Worm (Caenorhabditis elegans) whole organism, L4 larva: ENCODE results near the gene R05H5.4.
A peak's percentile ranks its signal among the peaks of the same experiment; 100 is the strongest.

ENCODE experiments used
- D1046.2 ChIP-seq: fragments of 200-800 bp; sonication (Bioruptor generic); IDR thresholded peaks from 2 replicates; pipeline ENCODE4 v1.3.6; 2022; ENCODE audit warnings: missing genetic modification characterization, missing compliant biosample characterization
- F10B5.3 ChIP-seq: sonication (generic microtip); optimal IDR thresholded peaks from 2 replicates; lab custom pipeline; 2016; ENCODE audit warnings: mild to moderate bottlenecking, missing genetic modification characterization, missing compliant biosample characterization
- F49E8.2 ChIP-seq: sonication (generic microtip); optimal IDR thresholded peaks from 2 replicates; lab custom pipeline; 2016; ENCODE audit warnings: missing compliant biosample characterization, mild to moderate bottlenecking, missing genetic modification characterization, borderline replicate concordance
- R02D3.7 ChIP-seq: fragments of 150-350 bp; sonication (generic microtip); optimal IDR thresholded peaks from 3 replicates; lab custom pipeline; 2014; ENCODE audit warnings: missing biosample characterization, missing genetic modification characterization
- T20F7.1 ChIP-seq: fragments of 200-800 bp; sonication (Bioruptor generic); optimal IDR thresholded peaks from 2 replicates; lab custom pipeline; 2018; ENCODE audit warnings: mild to moderate bottlenecking, missing genetic modification characterization, missing compliant biosample characterization
- ZK337.2 ChIP-seq: fragments of 200-800 bp; sonication (Bioruptor generic); IDR thresholded peaks from 2 replicates; pipeline ENCODE4 v1.3.6; 2022; ENCODE audit warnings: missing genetic modification reagents, missing genetic modification characterization, missing compliant biosample characterization
- ZK546.5 ChIP-seq, 2 experiments: sonication (generic microtip); optimal IDR thresholded peaks; 2 replicates each; lab custom pipeline; 2017; ENCODE audit warnings: missing biosample characterization in 2 of 2, missing genetic modification characterization in 2 of 2
- aly-2 ChIP-seq: sonication (generic microtip); optimal IDR thresholded peaks from 2 replicates; lab custom pipeline; 2018; ENCODE audit warnings: missing biosample characterization, missing genetic modification characterization
- ceh-32 ChIP-seq: sonication (generic microtip); optimal IDR thresholded peaks from 2 replicates; lab custom pipeline; 2016; ENCODE audit warnings: mild to moderate bottlenecking, missing genetic modification characterization, missing compliant biosample characterization; ENCODE audit not compliant: poor library complexity
- ces-1 ChIP-seq: fragments of 150-350 bp; sonication (generic microtip); optimal IDR thresholded peaks from 4 replicates; lab custom pipeline; 2014; ENCODE audit warnings: missing biosample characterization, missing genetic modification reagents, missing genetic modification characterization
- ctbp-1 ChIP-seq: fragments of 200-800 bp; sonication (Bioruptor generic); IDR thresholded peaks from 2 replicates; pipeline ENCODE4 v1.3.6; 2022; ENCODE audit warnings: missing genetic modification reagents, missing genetic modification characterization, missing compliant biosample characterization
- daf-12 ChIP-seq: fragments of 150-350 bp; optimal IDR thresholded peaks from 2 replicates; lab custom pipeline; 2014; ENCODE audit warnings: missing biosample characterization, missing genetic modification reagents, missing genetic modification characterization
- daf-16 ChIP-seq, 3 experiments: sonication (generic microtip); optimal IDR thresholded peaks; 2 replicates each; lab custom pipeline; 2016 to 2017; ENCODE audit warnings: missing genetic modification characterization in 3 of 3, missing genetic modification reagents in 3 of 3, mild to moderate bottlenecking in 2 of 3, missing compliant biosample characterization in 2 of 3, missing biosample characterization in 1 of 3, moderate library complexity in 1 of 3
- dmd-6 ChIP-seq: fragments of 200-800 bp; sonication (Bioruptor generic); IDR thresholded peaks from 2 replicates; pipeline ENCODE4 v1.3.6; 2022; ENCODE audit warnings: missing genetic modification reagents, missing genetic modification characterization, missing compliant biosample characterization
- dmd-8 ChIP-seq: fragments of 200-800 bp; sonication (Bioruptor generic); IDR thresholded peaks from 2 replicates; pipeline ENCODE4 v1.3.6; 2022; ENCODE audit warnings: missing genetic modification characterization, missing compliant biosample characterization
- duxl-1 ChIP-seq: sonication (generic microtip); optimal IDR thresholded peaks from 2 replicates; lab custom pipeline; 2016; ENCODE audit warnings: mild to moderate bottlenecking, missing genetic modification characterization, moderate library complexity, missing compliant biosample characterization; ENCODE audit not compliant: poor library complexity
- fos-1 ChIP-seq: fragments of 150-350 bp; optimal IDR thresholded peaks from 2 replicates; lab custom pipeline; 2014; ENCODE audit warnings: missing biosample characterization, missing genetic modification characterization
- hif-1 ChIP-seq, 2 experiments: sonication (generic microtip); optimal IDR thresholded peaks; 2 replicates each; lab custom pipeline; 2016 to 2017; ENCODE audit warnings: missing compliant biosample characterization in 2 of 2, missing genetic modification characterization in 2 of 2, missing genetic modification reagents in 2 of 2, missing genotype in 2 of 2, mild to moderate bottlenecking in 1 of 2
- hlh-30 ChIP-seq: sonication (generic microtip); optimal IDR thresholded peaks from 2 replicates; lab custom pipeline; 2017; ENCODE audit warnings: antibody characterized with exemption, mild to moderate bottlenecking, missing genetic modification characterization, missing compliant biosample characterization; ENCODE audit not compliant: insufficient read depth
- hmg-1.1 ChIP-seq: fragments of 200-800 bp; sonication (Bioruptor generic); IDR thresholded peaks from 2 replicates; pipeline ENCODE4 v1.3.6; 2022; ENCODE audit warnings: missing genetic modification reagents, missing genetic modification characterization, missing compliant biosample characterization
- lim-7 ChIP-seq: fragments of 200-800 bp; sonication (Bioruptor generic); IDR thresholded peaks from 2 replicates; pipeline ENCODE4 v1.3.6; 2022; ENCODE audit warnings: missing genetic modification characterization, missing compliant biosample characterization
- lin-1 ChIP-seq: fragments of 200-800 bp; sonication (Bioruptor generic); IDR thresholded peaks from 2 replicates; pipeline ENCODE4 v1.3.6; 2022; ENCODE audit warnings: missing genetic modification reagents, missing genetic modification characterization, missing compliant biosample characterization
- lin-15B ChIP-seq: fragments of 150-350 bp; sonication (generic microtip); optimal IDR thresholded peaks from 3 replicates; lab custom pipeline; 2014; ENCODE audit warnings: missing biosample characterization, missing genetic modification characterization
- lin-38 ChIP-seq: fragments of 200-800 bp; sonication (Bioruptor generic); IDR thresholded peaks from 2 replicates; pipeline ENCODE4 v1.3.6; 2022; ENCODE audit warnings: missing genetic modification reagents, missing genetic modification characterization, missing compliant biosample characterization
- lsy-2 ChIP-seq, 2 experiments: fragments of 150-350 bp in 1 of 2; sonication (generic microtip) in 1 of 2; optimal IDR thresholded peaks; 2 replicates each; lab custom pipeline; 2014 to 2017; ENCODE audit warnings: missing biosample characterization in 2 of 2, missing genetic modification characterization in 2 of 2
- mdl-1 ChIP-seq, 2 experiments: fragments of 150-350 bp in 1 of 2; sonication (generic microtip) in 1 of 2; optimal IDR thresholded peaks; 2 replicates each; lab custom pipeline; 2014 to 2017; ENCODE audit warnings: missing biosample characterization in 2 of 2, missing genetic modification characterization in 2 of 2
- mdt-29 ChIP-seq: fragments of 200-800 bp; sonication (Bioruptor generic); IDR thresholded peaks from 2 replicates; pipeline ENCODE4 v1.3.6; 2022; ENCODE audit warnings: missing genetic modification reagents, missing genetic modification characterization, missing compliant biosample characterization
- mes-2 ChIP-seq: sonication (generic microtip); optimal IDR thresholded peaks from 2 replicates; lab custom pipeline; 2016; ENCODE audit warnings: missing genotype, mild to moderate bottlenecking, missing genetic modification characterization, missing compliant biosample characterization; ENCODE audit not compliant: poor library complexity, severe bottlenecking
- mxl-2 ChIP-seq: fragments of 200-800 bp; sonication (Bioruptor generic); conservative IDR thresholded peaks from 2 replicates; pipeline ENCODE4 v1.3.6; 2022; ENCODE audit warnings: missing genetic modification reagents, missing genetic modification characterization, missing compliant biosample characterization
- mxl-3 ChIP-seq: fragments of 200-800 bp; sonication (Bioruptor generic); optimal IDR thresholded peaks from 2 replicates; lab custom pipeline; 2018; ENCODE audit warnings: mild to moderate bottlenecking, missing genetic modification characterization, missing compliant biosample characterization
- nhr-10 ChIP-seq: fragments of 150-350 bp; optimal IDR thresholded peaks from 2 replicates; lab custom pipeline; 2014; ENCODE audit warnings: missing biosample characterization, missing genetic modification characterization
- nhr-102 ChIP-seq: sonication (generic microtip); optimal IDR thresholded peaks from 2 replicates; lab custom pipeline; 2016; ENCODE audit warnings: mild to moderate bottlenecking, missing genetic modification characterization, moderate library complexity, missing compliant biosample characterization
- nhr-111 ChIP-seq: fragments of 200-800 bp; sonication (Bioruptor generic); optimal IDR thresholded peaks from 2 replicates; lab custom pipeline; 2018; ENCODE audit warnings: mild to moderate bottlenecking, missing genetic modification characterization, missing compliant biosample characterization
- nhr-237 ChIP-seq: sonication (generic microtip); optimal IDR thresholded peaks from 2 replicates; lab custom pipeline; 2017; ENCODE audit warnings: missing biosample characterization, missing genetic modification characterization
- nhr-25 ChIP-seq: sonication (generic microtip); optimal IDR thresholded peaks from 2 replicates; lab custom pipeline; 2017; ENCODE audit warnings: missing genetic modification characterization, mild to moderate bottlenecking, missing compliant biosample characterization, antibody characterized with exemption, moderate library complexity, borderline replicate concordance; ENCODE audit not compliant: insufficient read depth
- nhr-28 ChIP-seq: fragments of 150-350 bp; optimal IDR thresholded peaks from 2 replicates; lab custom pipeline; 2014; ENCODE audit warnings: missing biosample characterization, missing genetic modification characterization
- nhr-6 ChIP-seq: fragments of 150-350 bp; optimal IDR thresholded peaks from 2 replicates; lab custom pipeline; 2014; ENCODE audit warnings: missing biosample characterization, missing genetic modification characterization
- nhr-76 ChIP-seq: fragments of 150-350 bp; optimal IDR thresholded peaks from 2 replicates; lab custom pipeline; 2014; ENCODE audit warnings: missing biosample characterization, missing genetic modification characterization
- php-3 ChIP-seq: fragments of 200-800 bp; sonication (Bioruptor generic); IDR thresholded peaks from 2 replicates; pipeline ENCODE4 v1.3.6; 2022; ENCODE audit warnings: missing genetic modification reagents, missing genetic modification characterization, missing compliant biosample characterization
- pqm-1 ChIP-seq: sonication (generic microtip); optimal IDR thresholded peaks from 2 replicates; lab custom pipeline; 2017; ENCODE audit warnings: missing biosample characterization, missing genetic modification characterization
- rbr-2 ChIP-seq: sonication (generic microtip); optimal IDR thresholded peaks from 2 replicates; lab custom pipeline; 2016; ENCODE audit warnings: missing genotype, missing genetic modification characterization, missing compliant biosample characterization
- tag-97 ChIP-seq: fragments of 200-800 bp; sonication (Bioruptor generic); IDR thresholded peaks from 2 replicates; pipeline ENCODE4 v1.3.6; 2022; ENCODE audit warnings: missing genetic modification characterization, missing compliant biosample characterization
- unc-39 ChIP-seq: sonication (generic microtip); optimal IDR thresholded peaks from 2 replicates; lab custom pipeline; 2017; ENCODE audit warnings: missing biosample characterization, missing genetic modification characterization
- unc-62 ChIP-seq, 3 experiments: fragments of 150-350 bp in 1 of 3; sonication (generic microtip); optimal IDR thresholded peaks in 2 of 3; peaks in 1 of 3; 1 replicate in 1 of 3; 2 replicates in 2 of 3; lab custom pipeline; 2014 to 2017; ENCODE audit warnings: missing biosample characterization in 3 of 3, missing genetic modification characterization in 3 of 3, missing genetic modification reagents in 3 of 3, missing genotype in 1 of 3
- zfp-2 ChIP-seq: sonication (generic microtip); optimal IDR thresholded peaks from 2 replicates; lab custom pipeline; 2016; ENCODE audit warnings: mild to moderate bottlenecking, missing genetic modification characterization, missing compliant biosample characterization
- zfp-3 ChIP-seq: fragments of 200-800 bp; sonication (Bioruptor generic); conservative IDR thresholded peaks from 2 replicates; pipeline ENCODE4 v1.3.6; 2022; ENCODE audit warnings: missing genetic modification reagents, missing genetic modification characterization, missing compliant biosample characterization
- zip-2 ChIP-seq: fragments of 150-350 bp; optimal IDR thresholded peaks from 2 replicates; lab custom pipeline; 2014; ENCODE audit warnings: missing biosample characterization, missing genetic modification characterization
- ztf-11 ChIP-seq: fragments of 150-350 bp; optimal IDR thresholded peaks from 2 replicates; lab custom pipeline; 2014; ENCODE audit warnings: missing biosample characterization, missing genetic modification characterization
- ztf-7 ChIP-seq: fragments of 150-350 bp; optimal IDR thresholded peaks from 2 replicates; lab custom pipeline; 2014; ENCODE audit warnings: missing biosample characterization, missing genetic modification characterization

The R05H5.4 gene

DNA sequence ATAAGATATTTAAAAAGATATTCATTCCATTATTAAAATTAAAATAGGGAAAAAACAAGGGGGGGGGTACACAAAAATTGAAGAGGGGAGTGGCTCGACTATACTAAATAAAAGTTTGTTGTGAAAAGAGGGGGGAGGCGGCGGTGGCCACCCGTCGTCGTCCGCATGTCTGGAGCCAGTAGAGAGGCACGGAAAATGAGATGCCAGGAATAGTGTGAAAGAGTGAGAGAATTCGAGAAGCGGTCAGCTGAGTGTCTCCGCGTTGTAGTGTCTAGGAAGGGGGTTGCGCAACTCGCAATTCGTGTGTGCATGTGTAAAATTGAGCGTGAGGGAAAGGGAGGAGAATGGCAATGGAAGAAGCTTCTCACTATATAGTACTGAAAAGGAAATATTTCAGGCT lies 2.5 kb upstream of the R05H5.4 start (continued):
- TF ChIP-seq aly-2 (tag; lab: Kevin White, UChicago) (no peak), mdt-29 (GFP tag; lab: Robert Waterston, UW) (no peak), ctbp-1 (GFP tag; lab: Robert Waterston, UW) (no peak), pqm-1 (no peak), F10B5.3 (tag; lab: Kevin White, UChicago) (no peak), ztf-7 (no peak), mes-2 (tag; lab: Kevin White, UChicago) (peak; percentile 26), lin-38 (no peak), nhr-237 (no peak), lin-15B (no peak), daf-12 (no peak), nhr-6 (tag; lab: Kevin White, UChicago) (no peak), nhr-76 (tag; lab: Kevin White, UChicago) (no peak), lsy-2 (tag; optimal IDR thresholded peaks at IDR 0.05; lab: Kevin White, UChicago) (peak in 1 of 2 experiments; percentile 9), nhr-10 (no peak), unc-39 (tag; lab: Kevin White, UChicago) (no peak), ces-1 (GFP tag; lab: Kevin White, UChicago) (no peak), daf-16 (GFP tag; optimal IDR thresholded peaks at IDR 0.05; lab: Kevin White, UChicago) (no peak), daf-16 (tag; optimal IDR thresholded peaks at IDR 0.05; lab: Kevin White, UChicago) (no peak), tag-97 (GFP tag; lab: Robert Waterston, UW) (no peak), zfp-2 (tag; lab: Kevin White, UChicago) (no peak), hif-1 (tag; optimal IDR thresholded peaks at IDR 0.05; lab: Kevin White, UChicago) (peak in 1 of 2 experiments; percentile 1), mdl-1 (tag; optimal IDR thresholded peaks at IDR 0.05; lab: Kevin White, UChicago) (peak in 1 of 2 experiments; percentile 18), F49E8.2 (no peak), unc-62 (GFP tag; optimal IDR thresholded peaks at IDR 0.05 in 1 of 2; lab: Kevin White, UChicago) (no peak), unc-62 (tag; optimal IDR thresholded peaks at IDR 0.05; lab: Kevin White, UChicago) (no peak), dmd-8 (GFP tag; lab: Robert Waterston, UW) (no peak), hlh-30 (tag; lab: Kevin White, UChicago) (peak; percentile 60), mxl-2 (GFP tag; lab: Robert Waterston, UW) (no peak), dmd-6 (GFP tag; lab: Robert Waterston, UW) (no peak), nhr-28 (tag; lab: Kevin White, UChicago) (no peak), T20F7.1 (no peak), zfp-3 (GFP tag; lab: Robert Waterston, UW) (no peak), nhr-111 (GFP tag; lab: Kevin White, UChicago) (no peak), ZK546.5 (tag; optimal IDR thresholded peaks at IDR 0.05; lab: Kevin White, UChicago) (no peak), rbr-2 (tag; lab: Kevin White, UChicago) (peak; percentile 22), nhr-25 (tag; lab: Kevin White, UChicago) (no peak), hmg-1.1 (GFP tag; lab: Robert Waterston, UW) (peak; percentile 71)

ce11 chrII:10200759-10201158 lies 953 bp upstream of the R05H5.4 start, which contains the start of gene arv-1:
Gene arv-1, minus strand, starts transcription at chrII:10200823.
- no peak for TF ChIP-seq ceh-32 (tag; lab: Kevin White, UChicago)
- no peak for TF ChIP-seq fos-1 (tag; lab: Kevin White, UChicago)
- TF ChIP-seq ces-1 (GFP tag; lab: Kevin White, UChicago) = no peak
- no peak for TF ChIP-seq ztf-11 (tag; lab: Kevin White, UChicago)
- no peak for TF ChIP-seq lin-1
- peak; percentile 19 for TF ChIP-seq R02D3.7 (tag; lab: Kevin White, UChicago)
- TF ChIP-seq mxl-3 (GFP tag; lab: Kevin White, UChicago) = no peak
- TF ChIP-seq nhr-102 (tag; lab: Kevin White, UChicago) = peak; percentile 24
- no peak for TF ChIP-seq D1046.2
- no peak for TF ChIP-seq lim-7
- TF ChIP-seq daf-16 (GFP tag; optimal IDR thresholded peaks at IDR 0.05; lab: Kevin White, UChicago) = no peak
- TF ChIP-seq daf-16 (tag; optimal IDR thresholded peaks at IDR 0.05; lab: Kevin White, UChicago) = peak; percentile 31
- peak; percentile 58 for TF ChIP-seq lin-38
- no peak for TF ChIP-seq daf-12
- no peak for TF ChIP-seq unc-62 (GFP tag; optimal IDR thresholded peaks at IDR 0.05 in 1 of 2; lab: Kevin White, UChicago)
- no peak for TF ChIP-seq unc-62 (tag; optimal IDR thresholded peaks at IDR 0.05; lab: Kevin White, UChicago)
- no peak for TF ChIP-seq aly-2 (tag; lab: Kevin White, UChicago)
- TF ChIP-seq php-3 (GFP tag; lab: Robert Waterston, UW) = no peak
- no peak for TF ChIP-seq ZK337.2 (GFP tag; lab: Robert Waterston, UW)
- TF ChIP-seq ctbp-1 (GFP tag; lab: Robert Waterston, UW) = no peak
- no peak for TF ChIP-seq F49E8.2
- no peak for TF ChIP-seq zip-2 (tag; lab: Kevin White, UChicago)
- TF ChIP-seq duxl-1 (tag; lab: Kevin White, UChicago) = no peak
